Worm (Caenorhabditis elegans) whole organism, young adult: Measurements from ENCODE around the gene cng-2.

Source experiments
- C17E4.6 ChIP-seq: fragments of 200-800 bp; sonication (Bioruptor generic); IDR thresholded peaks from 2 replicates; pipeline ENCODE4 v1.3.6; 2022; ENCODE audit warnings: missing genetic modification reagents, missing genetic modification characterization, missing compliant biosample characterization
- D2030.7 ChIP-seq: fragments of 200-800 bp; sonication (Bioruptor generic); IDR thresholded peaks from 2 replicates; pipeline ENCODE4 v1.3.6; 2022; ENCODE audit warnings: missing genetic modification reagents, missing genetic modification characterization, missing compliant biosample characterization
- F37B4.10 ChIP-seq: fragments of 200-800 bp; sonication (Bioruptor generic); IDR thresholded peaks from 2 replicates; pipeline ENCODE4 v1.3.6; 2022; ENCODE audit warnings: missing genetic modification characterization, missing compliant biosample characterization
- F39B2.1 ChIP-seq: fragments of 200-800 bp; sonication (Bioruptor generic); IDR thresholded peaks from 2 replicates; pipeline ENCODE4 v1.3.6; 2022; ENCODE audit warnings: missing genetic modification reagents, missing genetic modification characterization, missing compliant biosample characterization
- F57A8.1 ChIP-seq: fragments of 200-800 bp; sonication (Bioruptor generic); optimal IDR thresholded peaks from 2 replicates; lab custom pipeline; 2018; ENCODE audit warnings: mild to moderate bottlenecking, missing genetic modification characterization, moderate library complexity, missing compliant biosample characterization
- F57C9.4 ChIP-seq: sonication (generic microtip); optimal IDR thresholded peaks from 2 replicates; lab custom pipeline; 2017; ENCODE audit warnings: mild to moderate bottlenecking, missing genetic modification characterization, missing compliant biosample characterization
- K11D2.4 ChIP-seq: fragments of 200-800 bp; sonication (Bioruptor generic); IDR thresholded peaks from 2 replicates; pipeline ENCODE4 v1.3.6; 2022; ENCODE audit warnings: missing genetic modification reagents, missing genetic modification characterization, missing compliant biosample characterization
- Y67H2A.10 ChIP-seq: fragments of 200-800 bp; sonication (Bioruptor generic); conservative IDR thresholded peaks from 2 replicates; pipeline ENCODE4 v1.3.6; 2022; ENCODE audit warnings: missing genetic modification reagents, missing genetic modification characterization, missing compliant biosample characterization
- Y79H2A.3 ChIP-seq: fragments of 200-800 bp; sonication (Bioruptor generic); conservative IDR thresholded peaks from 2 replicates; pipeline ENCODE4 v1.3.6; 2022; ENCODE audit warnings: missing genetic modification reagents, missing genetic modification characterization, missing compliant biosample characterization
- aptf-3 ChIP-seq: fragments of 200-800 bp; sonication (Bioruptor generic); IDR thresholded peaks from 2 replicates; pipeline ENCODE4 v1.3.6; 2022; ENCODE audit warnings: missing genetic modification characterization, missing compliant biosample characterization
- atf-7 ChIP-seq: sonication (generic microtip); optimal IDR thresholded peaks from 2 replicates; lab custom pipeline; 2017; ENCODE audit warnings: mild to moderate bottlenecking, missing genetic modification characterization, missing compliant biosample characterization
- bed-1 ChIP-seq: fragments of 200-800 bp; sonication (Bioruptor generic); IDR thresholded peaks from 2 replicates; pipeline ENCODE4 v1.3.6; 2022; ENCODE audit warnings: missing genetic modification reagents, missing genetic modification characterization, missing compliant biosample characterization
- ceh-100 ChIP-seq: fragments of 200-800 bp; sonication (Bioruptor generic); IDR thresholded peaks from 2 replicates; pipeline ENCODE4 v1.3.6; 2022; ENCODE audit warnings: missing genetic modification reagents, missing genetic modification characterization, missing compliant biosample characterization
- chd-7 ChIP-seq: sonication (generic microtip); optimal IDR thresholded peaks from 2 replicates; lab custom pipeline; 2016; ENCODE audit warnings: mild to moderate bottlenecking, missing genetic modification characterization, moderate library complexity, missing compliant biosample characterization
- egrh-3 ChIP-seq: fragments of 200-800 bp; sonication (Bioruptor generic); IDR thresholded peaks from 2 replicates; pipeline ENCODE4 v1.3.6; 2022; ENCODE audit warnings: missing genetic modification reagents, missing genetic modification characterization, missing compliant biosample characterization
- ets-4 ChIP-seq: fragments of 200-800 bp; sonication (Bioruptor generic); optimal IDR thresholded peaks from 2 replicates; lab custom pipeline; 2018; ENCODE audit warnings: mild to moderate bottlenecking, missing genetic modification characterization, missing compliant biosample characterization
- hlh-26 ChIP-seq: fragments of 200-800 bp; sonication (Bioruptor generic); conservative IDR thresholded peaks from 2 replicates; pipeline ENCODE4 v1.3.6; 2022; ENCODE audit warnings: missing genetic modification reagents, missing genetic modification characterization, missing compliant biosample characterization
- hrde-1 ChIP-seq: sonication (generic microtip); optimal IDR thresholded peaks from 2 replicates; lab custom pipeline; 2016; ENCODE audit warnings: missing genetic modification characterization, mild to moderate bottlenecking, missing compliant biosample characterization, moderate library complexity, missing genotype, missing genetic modification reagents, borderline replicate concordance
- lin-26 ChIP-seq: fragments of 200-800 bp; sonication (Bioruptor generic); IDR thresholded peaks from 2 replicates; pipeline ENCODE4 v1.3.6; 2022; ENCODE audit warnings: missing genetic modification reagents, missing genetic modification characterization, missing compliant biosample characterization
- lin-35 ChIP-seq, 3 experiments: fragments of 150-350 bp in 2 of 3; sonication (generic microtip) in 1 of 3; optimal IDR thresholded peaks; 2 replicates each; lab custom pipeline; 2014 to 2018; ENCODE audit warnings: missing biosample characterization in 3 of 3, missing genetic modification characterization in 3 of 3, missing genetic modification reagents in 3 of 3
- lin-54 ChIP-seq: fragments of 200-800 bp; sonication (Bioruptor generic); optimal IDR thresholded peaks from 2 replicates; lab custom pipeline; 2018; ENCODE audit warnings: mild to moderate bottlenecking, missing genetic modification characterization, missing compliant biosample characterization
- madf-3 ChIP-seq: fragments of 200-800 bp; sonication (Bioruptor generic); IDR thresholded peaks from 2 replicates; pipeline ENCODE4 v1.3.6; 2022; ENCODE audit warnings: missing genetic modification reagents, missing genetic modification characterization, missing compliant biosample characterization
- mcd-1 ChIP-seq: fragments of 200-800 bp; sonication (Bioruptor generic); IDR thresholded peaks from 2 replicates; pipeline ENCODE4 v1.3.6; 2022; ENCODE audit warnings: missing genetic modification reagents, missing genetic modification characterization, missing compliant biosample characterization
- nfya-1 ChIP-seq: sonication (generic microtip); optimal IDR thresholded peaks from 2 replicates; lab custom pipeline; 2017; ENCODE audit warnings: antibody characterized with exemption, missing compliant biosample characterization, missing genetic modification characterization, borderline replicate concordance; ENCODE audit not compliant: insufficient read depth
- nfya-2 ChIP-seq: fragments of 200-800 bp; sonication (Bioruptor generic); IDR thresholded peaks from 2 replicates; pipeline ENCODE4 v1.3.6; 2022; ENCODE audit warnings: missing genetic modification reagents, missing genetic modification characterization, missing compliant biosample characterization
- nfyb-1 ChIP-seq: fragments of 200-800 bp; sonication (Bioruptor generic); IDR thresholded peaks from 2 replicates; pipeline ENCODE4 v1.3.6; 2022; ENCODE audit warnings: missing genetic modification reagents, missing genetic modification characterization, missing compliant biosample characterization
- nhr-90 ChIP-seq: sonication (generic microtip); optimal IDR thresholded peaks from 2 replicates; lab custom pipeline; 2016; ENCODE audit warnings: missing genotype, mild to moderate bottlenecking, missing genetic modification characterization, missing compliant biosample characterization
- rcor-1 ChIP-seq: fragments of 200-800 bp; sonication (Bioruptor generic); IDR thresholded peaks from 2 replicates; pipeline ENCODE4 v1.3.6; 2022; ENCODE audit warnings: missing genetic modification reagents, missing genetic modification characterization, missing compliant biosample characterization
- rec-8 ChIP-seq, 2 experiments: sonication (generic microtip); optimal IDR thresholded peaks; 2 replicates each; lab custom pipeline; 2016; ENCODE audit warnings: mild to moderate bottlenecking in 2 of 2, missing genetic modification characterization in 2 of 2, missing genetic modification reagents in 2 of 2, missing genotype in 2 of 2, missing biosample characterization in 1 of 2, missing compliant biosample characterization in 1 of 2, moderate library complexity in 1 of 2
- rpc-1 ChIP-seq, 2 experiments: fragments of 150-350 bp in 1 of 2; sonication (generic microtip) in 1 of 2; optimal IDR thresholded peaks; 2 replicates each; lab custom pipeline; 2014 to 2018; ENCODE audit warnings: missing biosample characterization in 1 of 2, missing genetic modification characterization in 1 of 2, missing genetic modification reagents in 1 of 2, missing genotype in 1 of 2
- sea-2 ChIP-seq: fragments of 200-800 bp; sonication (Bioruptor generic); IDR thresholded peaks from 2 replicates; pipeline ENCODE4 v1.3.6; 2022; ENCODE audit warnings: missing genetic modification characterization, missing compliant biosample characterization
- somi-1 ChIP-seq: fragments of 200-800 bp; sonication (Bioruptor generic); optimal IDR thresholded peaks from 2 replicates; lab custom pipeline; 2018; ENCODE audit warnings: mild to moderate bottlenecking, missing genetic modification characterization, missing compliant biosample characterization
- tbp1 ChIP-seq: fragments of 200-800 bp; sonication (Bioruptor generic); optimal IDR thresholded peaks from 2 replicates; lab custom pipeline; 2018; ENCODE audit warnings: mild to moderate bottlenecking, missing genetic modification characterization, missing compliant biosample characterization
- tbx-9 ChIP-seq: sonication (generic microtip); optimal IDR thresholded peaks from 2 replicates; lab custom pipeline; 2016; ENCODE audit warnings: borderline replicate concordance, missing genetic modification characterization, inconsistent platforms, missing compliant biosample characterization
- zfh-2 ChIP-seq: fragments of 200-800 bp; sonication (Bioruptor generic); conservative IDR thresholded peaks from 2 replicates; pipeline ENCODE4 v1.3.6; 2022; ENCODE audit warnings: missing genetic modification reagents, missing genetic modification characterization, missing compliant biosample characterization
- zim-3 ChIP-seq: sonication (generic microtip); optimal IDR thresholded peaks from 2 replicates; lab custom pipeline; 2017; ENCODE audit warnings: mild to moderate bottlenecking, missing genetic modification characterization, moderate library complexity, missing compliant biosample characterization
- ztf-22 ChIP-seq: fragments of 200-800 bp; sonication (Bioruptor generic); optimal IDR thresholded peaks from 2 replicates; lab custom pipeline; 2018; ENCODE audit warnings: mild to moderate bottlenecking, missing genetic modification characterization, moderate library complexity, missing compliant biosample characterization
- ztf-25 ChIP-seq: fragments of 200-800 bp; sonication (Bioruptor generic); IDR thresholded peaks from 2 replicates; pipeline ENCODE4 v1.3.6; 2022; ENCODE audit warnings: missing genetic modification reagents, missing genetic modification characterization, missing compliant biosample characterization
- ztf-6 ChIP-seq: fragments of 200-800 bp; sonication (Bioruptor generic); IDR thresholded peaks from 2 replicates; pipeline ENCODE4 v1.3.6; 2022; ENCODE audit warnings: missing genetic modification reagents, missing genetic modification characterization, missing compliant biosample characterization

The cng-2 gene

ce11 chrIV:2036974-2037373 is at the start of gene cng-2, which contains the start of gene Y76B12C.9:
Gene cng-2, plus strand, starts transcription at chrIV:2037191.
Gene Y76B12C.9, minus strand, starts transcription at chrIV:2037074.
- TF ChIP-seq ets-4 (no peak), atf-7 (tag; lab: Kevin White, UChicago) (no peak), F37B4.10 (GFP tag; lab: Robert Waterston, UW) (no peak)

- TF ChIP-seq zfh-2 (GFP tag; lab: Robert Waterston, UW) (peak; percentile 85), ztf-6 (GFP tag; lab: Robert Waterston, UW) (0 out of 2 replicates have a peak, but pooled peaks have one; percentile 22), egrh-3 (peak; percentile 84; the same call in 1 of the 2 replicates), nhr-90 (tag; lab: Kevin White, UChicago) (no peak), bed-1 (no peak)
- TF ChIP-seq, all 124 proteins: peak for 3
Observed at ce11 chrIV:1990843-1991339, 46.1 kb upstream of the cng-2 start.

- TF ChIP-seq chd-7 (tag; lab: Kevin White, UChicago) (no peak), sea-2 (GFP tag; lab: Robert Waterston, UW) (no peak), lin-26 (GFP tag; lab: Robert Waterston, UW) (no peak), hrde-1 (tag; lab: Kevin White, UChicago) (no peak), Y79H2A.3 (GFP tag; lab: Robert Waterston, UW) (no peak), F39B2.1 (GFP tag; lab: Robert Waterston, UW) (no peak), rec-8 (tag; optimal IDR thresholded peaks at IDR 0.05; lab: Kevin White, UChicago) (no peak), zim-3 (tag; lab: Kevin White, UChicago) (no peak), madf-3 (GFP tag; lab: Robert Waterston, UW) (no peak), lin-35 (GFP tag; optimal IDR thresholded peaks at IDR 0.05; lab: Kevin White, UChicago) (no peak), F57C9.4 (tag; lab: Kevin White, UChicago) (no peak), nfya-1 (tag; lab: Kevin White, UChicago) (no peak), nfyb-1 (GFP tag; lab: Robert Waterston, UW) (no peak), ceh-100 (GFP tag; lab: Robert Waterston, UW) (no peak)
Observed at ce11 chrIV:1992789-1993188, 44.2 kb upstream of the cng-2 start, which contains the start of gene xpc-1. Gene xpc-1, plus strand, starts transcription at chrIV:1993089.

ce11 chrIV:1997762-1998161 is 39.2 kb upstream of the cng-2 start:
- TF ChIP-seq mcd-1 (GFP tag; lab: Robert Waterston, UW) (peak; percentile 71), tbx-9 (no peak)

DNA sequence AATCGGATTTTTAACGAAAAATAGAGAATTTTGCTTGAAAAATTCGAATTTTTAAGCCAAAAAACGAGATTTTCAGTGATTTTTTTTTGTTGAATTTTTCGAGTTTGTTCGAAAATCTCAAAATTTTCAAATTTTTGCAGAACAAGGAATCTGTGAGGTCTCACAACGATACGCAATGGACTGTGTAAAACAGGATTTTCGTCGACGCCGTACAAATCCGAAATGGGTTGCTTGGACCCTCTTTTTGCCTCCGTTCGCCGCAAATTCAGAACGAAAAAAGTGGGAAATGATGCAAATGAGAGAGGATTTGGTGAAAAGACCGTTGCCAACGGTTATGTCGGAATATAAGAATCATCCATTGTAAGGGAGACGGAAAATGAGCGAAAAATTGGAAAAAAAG is 34.7 kb upstream of the cng-2 start:
- TF ChIP-seq aptf-3 = no peak
- no peak for TF ChIP-seq mcd-1 (GFP tag; lab: Robert Waterston, UW)
- TF ChIP-seq somi-1 (GFP tag; lab: Kevin White, UChicago) = no peak
- no peak for TF ChIP-seq hlh-26 (GFP tag; lab: Robert Waterston, UW)
- TF ChIP-seq ztf-6 (GFP tag; lab: Robert Waterston, UW) = no peak
- no peak for TF ChIP-seq K11D2.4 (GFP tag; lab: Robert Waterston, UW)
- no peak for TF ChIP-seq ztf-25 (GFP tag; lab: Robert Waterston, UW)
- TF ChIP-seq rpc-1 (optimal IDR thresholded peaks at IDR 0.05; lab: Kevin White, UChicago) = no peak
- TF ChIP-seq rpc-1 (tag; optimal IDR thresholded peaks at IDR 0.05; lab: Kevin White, UChicago) = no peak
- TF ChIP-seq F57A8.1 (GFP tag; lab: Kevin White, UChicago) = no peak
- TF ChIP-seq C17E4.6 (GFP tag; lab: Robert Waterston, UW) = no peak
- no peak for TF ChIP-seq rcor-1 (GFP tag; lab: Robert Waterston, UW)
- TF ChIP-seq D2030.7 (GFP tag; lab: Robert Waterston, UW) = no peak
- no peak for TF ChIP-seq nfya-2 (GFP tag; lab: Robert Waterston, UW)
- no peak for TF ChIP-seq lin-54
- no peak for TF ChIP-seq tbp1
- no peak for TF ChIP-seq Y67H2A.10 (GFP tag; lab: Robert Waterston, UW)
- no peak for TF ChIP-seq ztf-22
- no peak for TF ChIP-seq Y79H2A.3 (GFP tag; lab: Robert Waterston, UW)
